Worm (Caenorhabditis elegans): ENCODE data around the gene T15B7.1.

DNA sequence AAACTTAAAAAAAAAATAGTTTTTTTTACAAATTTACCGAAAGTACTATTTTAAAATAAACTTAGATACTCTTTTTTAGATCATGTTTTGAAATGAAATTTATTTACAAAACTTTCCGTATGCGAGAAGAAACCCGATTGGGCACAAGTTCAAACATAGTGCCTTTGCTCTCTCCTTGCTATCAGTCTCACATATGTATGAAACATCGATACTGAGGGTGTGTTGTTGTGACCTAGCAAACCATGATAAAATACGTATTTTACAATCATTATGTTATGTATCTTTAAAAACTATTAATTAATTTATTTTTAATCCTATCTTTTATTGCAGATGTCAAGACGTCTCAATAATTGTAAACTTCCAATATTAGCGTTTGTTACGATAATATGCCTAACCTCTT lies 32.4 kb upstream of the T15B7.1 start:
- TF ChIP-seq med-1 (GFP tag; optimal IDR thresholded peaks at IDR 0.05; ENCODE audit: insufficient read depth) (no peak), T22C8.4 (GFP tag; IDR thresholded peaks at IDR 0.05) (no peak), flt-1 (GFP tag; IDR thresholded peaks at IDR 0.05) (no peak), klf-2 (GFP tag; conservative IDR thresholded peaks at IDR 0.05) (no peak), ref-1 (GFP tag; conservative IDR thresholded peaks at IDR 0.05) (no peak), ztf-29 (GFP tag; IDR thresholded peaks at IDR 0.05) (no peak), cog-1 (tag; optimal IDR thresholded peaks at IDR 0.05) (no peak), ztf-23 (GFP tag; IDR thresholded peaks at IDR 0.05) (no peak)

Data from whole organism, midembryonic.